Fruit fly (Drosophila melanogaster) whole organism, pupa: ENCODE results near the gene Gr93a.

Experiments
- CG13204 ChIP-seq: fragments of 200-800 bp; sonication (Bioruptor generic); optimal IDR thresholded peaks from 2 replicates; lab custom pipeline; 2018; ENCODE audit warnings: missing biosample characterization, mild to moderate bottlenecking, missing genetic modification characterization, moderate library complexity
- CG14655 ChIP-seq: fragments of 200-800 bp; sonication (Bioruptor generic); optimal IDR thresholded peaks from 3 replicates; lab custom pipeline; 2017; ENCODE audit warnings: mild to moderate bottlenecking, missing biosample characterization, missing genetic modification reagents, missing genetic modification characterization
- CG17806 ChIP-seq: fragments of 200-800 bp; sonication (Bioruptor generic); optimal IDR thresholded peaks from 2 replicates; lab custom pipeline; 2018; ENCODE audit warnings: missing biosample characterization, mild to moderate bottlenecking, missing genetic modification characterization, moderate library complexity
- CG4496 ChIP-seq: fragments of 200-800 bp; sonication (Bioruptor generic); IDR thresholded peaks from 3 replicates; pipeline ENCODE4 v1.3.6; 2022; ENCODE audit warnings: missing biosample characterization, missing genetic modification characterization
- Pif1B ChIP-seq: fragments of 200-800 bp; sonication (Bioruptor generic); optimal IDR thresholded peaks from 3 replicates; lab custom pipeline; 2016; ENCODE audit warnings: missing biosample characterization, missing genetic modification characterization
- gl ChIP-seq: fragments of 200-800 bp; sonication (Bioruptor generic); optimal IDR thresholded peaks from 2 replicates; lab custom pipeline; 2018; ENCODE audit warnings: missing biosample characterization, mild to moderate bottlenecking, missing genetic modification characterization

- no peak for TF ChIP-seq CG13204 (GFP tag; lab: Kevin White, UChicago)
- TF ChIP-seq CG14655 (GFP tag; lab: Kevin White, UChicago): no peak
- TF ChIP-seq CG4496 (GFP tag; lab: Robert Waterston, UW): no peak
- no peak for TF ChIP-seq gl (tag; lab: Kevin White, UChicago)
- no peak for TF ChIP-seq Pif1B (GFP tag; lab: Kevin White, UChicago)
- no peak for TF ChIP-seq CG17806
These were observed 35.5 kb downstream of the Gr93a start, which contains the start of the genes CG6569 and Cby for dm6 chr3R:21867819-21868218.
